Worm (Caenorhabditis elegans) whole organism, young adult: ENCODE measurements around the gene clc-13.

Experiments used
- Y95B8A.8 ChIP-seq: fragments of 200-800 bp; sonication (Bioruptor generic); IDR thresholded peaks from 2 replicates; pipeline ENCODE4 v1.3.6; 2022; ENCODE audit warnings: missing genetic modification reagents, missing genetic modification characterization, missing compliant biosample characterization
- ceh-79 ChIP-seq: sonication (generic microtip); optimal IDR thresholded peaks from 2 replicates; lab custom pipeline; 2017; ENCODE audit warnings: mild to moderate bottlenecking, missing genetic modification characterization, missing compliant biosample characterization
- nfya-1 ChIP-seq: sonication (generic microtip); optimal IDR thresholded peaks from 2 replicates; lab custom pipeline; 2017; ENCODE audit warnings: antibody characterized with exemption, missing compliant biosample characterization, missing genetic modification characterization, borderline replicate concordance; ENCODE audit not compliant: insufficient read depth

ce11 chrV:16973338-16973737, 40.9 kb upstream of the clc-13 start:
- TF ChIP-seq Y95B8A.8 (GFP tag; lab: Robert Waterston, UW) (no peak), ceh-79 (tag; lab: Kevin White, UChicago) (no peak), nfya-1 (no peak)
